Worm (Caenorhabditis elegans) whole organism, L3 larva: ENCODE data around the gene T01E8.8.

Experiments used
- egl-5 ChIP-seq: fragments of 150-350 bp; optimal IDR thresholded peaks from 2 replicates; lab custom pipeline; 2017; ENCODE audit warnings: missing biosample characterization, missing genetic modification reagents, missing genetic modification characterization, inconsistent platforms
- hmg-11 ChIP-seq: sonication (generic microtip); optimal IDR thresholded peaks from 2 replicates; lab custom pipeline; 2016; ENCODE audit warnings: missing genetic modification characterization, missing compliant biosample characterization
- nhr-11 ChIP-seq: fragments of 150-350 bp; optimal IDR thresholded peaks from 2 replicates; lab custom pipeline; 2014; ENCODE audit warnings: missing biosample characterization, missing genetic modification characterization

DNA sequence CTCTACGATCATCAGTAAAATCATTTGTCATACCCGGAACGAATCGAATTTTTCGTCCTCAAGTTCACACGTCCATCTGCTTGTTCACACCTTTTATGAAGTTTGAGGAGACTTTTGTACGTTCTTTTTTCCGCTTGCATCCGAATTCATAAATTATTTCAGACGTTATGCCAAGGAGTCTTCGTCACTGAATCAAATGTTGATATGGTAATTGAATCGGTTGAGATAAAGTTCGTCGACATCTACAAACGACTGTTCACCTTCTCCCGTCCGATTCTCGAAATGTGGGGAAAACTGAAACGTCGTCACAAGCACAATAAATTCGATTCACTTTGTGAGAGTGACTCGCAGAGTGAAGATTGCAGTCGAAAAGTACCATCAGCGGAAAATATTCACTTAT is 21.0 kb downstream of the T01E8.8 start:
- TF ChIP-seq egl-5 (tag; lab: Kevin White, UChicago) (no peak), nhr-11 (tag; lab: Kevin White, UChicago) (no peak), hmg-11 (no peak)
